Fruit fly (Drosophila melanogaster) whole organism, wandering third instar larva: ENCODE results near the gene VhaAC39-1.

Source experiments
- Abd-B ChIP-seq: fragments of >200 bp; optimal IDR thresholded peaks from 2 replicates; lab custom pipeline; 2017; ENCODE audit warnings: missing biosample characterization, missing genetic modification characterization
- CG32264 ChIP-seq: fragments of 200-800 bp; sonication (Bioruptor generic); optimal IDR thresholded peaks from 2 replicates; lab custom pipeline; 2016; ENCODE audit warnings: missing biosample characterization, missing genetic modification characterization
- CG9705 ChIP-seq: fragments of 200-800 bp; sonication (Bioruptor generic); optimal IDR thresholded peaks from 2 replicates; lab custom pipeline; 2018; ENCODE audit warnings: missing biosample characterization, mild to moderate bottlenecking, missing genetic modification characterization
- CrebA ChIP-seq: fragments of 200-800 bp; sonication (Bioruptor generic); optimal IDR thresholded peaks from 2 replicates; lab custom pipeline; 2016; ENCODE audit warnings: missing biosample characterization, mild to moderate bottlenecking, missing genetic modification characterization, borderline replicate concordance
- Dfd ChIP-seq: fragments of >200 bp; optimal IDR thresholded peaks from 2 replicates; lab custom pipeline; 2017; ENCODE audit warnings: missing biosample characterization, missing genetic modification characterization
- GATAd ChIP-seq: sonication (Bioruptor generic); optimal IDR thresholded peaks from 2 replicates; lab custom pipeline; 2016; ENCODE audit warnings: missing biosample characterization, missing genetic modification characterization
- HLH106 ChIP-seq: fragments of 200-800 bp; optimal IDR thresholded peaks from 3 replicates; lab custom pipeline; 2019; ENCODE audit warnings: missing biosample characterization, mild to moderate bottlenecking, missing genetic modification characterization, moderate library complexity
- Hnf4 ChIP-seq: fragments of 200-800 bp; sonication (Bioruptor generic); optimal IDR thresholded peaks from 2 replicates; lab custom pipeline; 2016; ENCODE audit warnings: missing biosample characterization, mild to moderate bottlenecking, missing genetic modification characterization
- Hr78 ChIP-seq: fragments of >200 bp; optimal IDR thresholded peaks from 2 replicates; lab custom pipeline; 2017; ENCODE audit warnings: missing biosample characterization, missing genetic modification characterization
- Hr83 ChIP-seq: fragments of 200-300 bp; sonication (Bioruptor generic); optimal IDR thresholded peaks from 2 replicates; lab custom pipeline; 2016; ENCODE audit warnings: missing biosample characterization, mild to moderate bottlenecking, missing genetic modification characterization, moderate library complexity; ENCODE audit not compliant: poor library complexity, severe bottlenecking
- Mio ChIP-seq: sonication (Bioruptor generic); optimal IDR thresholded peaks from 2 replicates; lab custom pipeline; 2016; ENCODE audit warnings: missing biosample characterization, missing genetic modification characterization
- N ChIP-seq: fragments of >200 bp; optimal IDR thresholded peaks from 2 replicates; lab custom pipeline; 2018; ENCODE audit warnings: missing biosample characterization, missing external identifiers, missing genetic modification characterization
- OdsH ChIP-seq: fragments of 200-800 bp; sonication (Bioruptor generic); optimal IDR thresholded peaks from 2 replicates; lab custom pipeline; 2016; ENCODE audit warnings: missing biosample characterization, mild to moderate bottlenecking, missing genetic modification characterization
- Rel ChIP-seq, 2 experiments: fragments of 200-800 bp; sonication (Bioruptor generic) in 1 of 2; optimal IDR thresholded peaks; 2 replicates in 1 of 2; 3 replicates in 1 of 2; lab custom pipeline; 2016 to 2019; ENCODE audit warnings: mild to moderate bottlenecking in 2 of 2, missing biosample characterization in 2 of 2, missing genetic modification characterization in 2 of 2, moderate library complexity in 1 of 2
- Sp1 ChIP-seq: fragments of 200-800 bp; sonication (Bioruptor generic); optimal IDR thresholded peaks from 3 replicates; lab custom pipeline; 2019; ENCODE audit warnings: missing biosample characterization, mild to moderate bottlenecking, missing genetic modification characterization, moderate library complexity
- Vsx2 ChIP-seq: fragments of 200-300, 225-300 bp; sonication (Bioruptor generic); optimal IDR thresholded peaks from 2 replicates; lab custom pipeline; 2018; ENCODE audit warnings: missing biosample characterization, missing genetic modification characterization; ENCODE audit not compliant: partially characterized antibody
- br ChIP-seq: fragments of 200-800 bp; sonication (Bioruptor generic); optimal IDR thresholded peaks from 2 replicates; lab custom pipeline; 2016; ENCODE audit warnings: missing biosample characterization, missing genetic modification characterization
- brk ChIP-seq: fragments of 200-800 bp; sonication (Bioruptor generic); optimal IDR thresholded peaks from 2 replicates; lab custom pipeline; 2016; ENCODE audit warnings: missing biosample characterization, mild to moderate bottlenecking, missing genetic modification characterization
- dmrt93B ChIP-seq: fragments of 200-800 bp; sonication (Bioruptor generic); optimal IDR thresholded peaks from 2 replicates; lab custom pipeline; 2018; ENCODE audit warnings: missing biosample characterization, mild to moderate bottlenecking, missing genetic modification characterization
- dsf ChIP-seq: sonication (Bioruptor generic); optimal IDR thresholded peaks from 2 replicates; lab custom pipeline; 2016; ENCODE audit warnings: missing biosample characterization, missing genetic modification characterization, borderline replicate concordance
- ey ChIP-seq: fragments of 200-800 bp; sonication (Bioruptor generic); optimal IDR thresholded peaks from 2 replicates; lab custom pipeline; 2016; ENCODE audit warnings: missing biosample characterization, missing genetic modification characterization
- foxo ChIP-seq, 2 experiments: fragments of 200-800 bp; sonication (Bioruptor generic); optimal IDR thresholded peaks; 2 replicates in 1 of 2; 3 replicates in 1 of 2; lab custom pipeline; 2016 to 2017; ENCODE audit warnings: missing biosample characterization in 2 of 2, missing genetic modification characterization in 2 of 2
- fru ChIP-seq: fragments of 200-800 bp; sonication (Bioruptor generic); optimal IDR thresholded peaks from 3 replicates; lab custom pipeline; 2016; ENCODE audit warnings: missing biosample characterization, mild to moderate bottlenecking, missing genetic modification characterization
- h ChIP-seq: fragments of 200-800 bp; sonication (Bioruptor generic); optimal IDR thresholded peaks from 3 replicates; lab custom pipeline; 2016; ENCODE audit warnings: missing biosample characterization, mild to moderate bottlenecking, missing genetic modification characterization
- lola ChIP-seq: fragments of >200 bp; optimal IDR thresholded peaks from 2 replicates; lab custom pipeline; 2017; ENCODE audit warnings: missing biosample characterization, missing genetic modification characterization
- pan ChIP-seq: fragments of >200 bp; optimal IDR thresholded peaks from 2 replicates; lab custom pipeline; 2017
- psq ChIP-seq: fragments of 200-800 bp; sonication (Bioruptor generic); optimal IDR thresholded peaks from 3 replicates; lab custom pipeline; 2017; ENCODE audit warnings: missing biosample characterization, mild to moderate bottlenecking, missing genetic modification characterization, moderate library complexity
- rgr ChIP-seq: fragments of 200-800 bp; sonication (Bioruptor generic); optimal IDR thresholded peaks from 3 replicates; lab custom pipeline; 2016; ENCODE audit warnings: missing biosample characterization, mild to moderate bottlenecking, missing genetic modification characterization
- usp ChIP-seq: fragments of >200 bp; optimal IDR thresholded peaks from 2 replicates; lab custom pipeline; 2017; ENCODE audit warnings: missing biosample characterization, missing genetic modification characterization

The VhaAC39-1 gene

DNA sequence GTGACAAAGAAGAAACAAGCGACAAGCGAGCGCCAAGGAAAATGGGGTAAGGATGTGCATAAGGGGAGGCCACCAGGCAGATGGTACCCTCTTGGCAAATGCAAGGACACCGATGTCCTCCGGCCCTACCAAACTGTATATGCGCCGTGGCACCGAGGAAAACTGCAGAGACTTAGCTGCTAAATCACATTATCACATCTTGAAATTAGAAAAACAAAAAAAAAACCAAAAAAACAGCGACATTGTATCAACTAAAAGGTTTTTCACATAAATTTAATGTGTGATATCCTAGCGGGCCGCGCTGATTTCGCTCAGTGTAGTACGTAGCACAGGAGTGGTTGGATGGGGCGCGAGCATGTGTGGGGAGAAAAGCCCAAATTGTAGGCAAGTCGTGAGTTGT, 48.0 kb downstream of the VhaAC39-1 start:
- TF ChIP-seq h (GFP tag; lab: Kevin White, UChicago): no peak
- TF ChIP-seq foxo (GFP tag; optimal IDR thresholded peaks at IDR 0.05; lab: Kevin White, UChicago): peak in 1 of 2 experiments; percentile 8
- TF ChIP-seq, all 38 proteins: peak for 1

DNA sequence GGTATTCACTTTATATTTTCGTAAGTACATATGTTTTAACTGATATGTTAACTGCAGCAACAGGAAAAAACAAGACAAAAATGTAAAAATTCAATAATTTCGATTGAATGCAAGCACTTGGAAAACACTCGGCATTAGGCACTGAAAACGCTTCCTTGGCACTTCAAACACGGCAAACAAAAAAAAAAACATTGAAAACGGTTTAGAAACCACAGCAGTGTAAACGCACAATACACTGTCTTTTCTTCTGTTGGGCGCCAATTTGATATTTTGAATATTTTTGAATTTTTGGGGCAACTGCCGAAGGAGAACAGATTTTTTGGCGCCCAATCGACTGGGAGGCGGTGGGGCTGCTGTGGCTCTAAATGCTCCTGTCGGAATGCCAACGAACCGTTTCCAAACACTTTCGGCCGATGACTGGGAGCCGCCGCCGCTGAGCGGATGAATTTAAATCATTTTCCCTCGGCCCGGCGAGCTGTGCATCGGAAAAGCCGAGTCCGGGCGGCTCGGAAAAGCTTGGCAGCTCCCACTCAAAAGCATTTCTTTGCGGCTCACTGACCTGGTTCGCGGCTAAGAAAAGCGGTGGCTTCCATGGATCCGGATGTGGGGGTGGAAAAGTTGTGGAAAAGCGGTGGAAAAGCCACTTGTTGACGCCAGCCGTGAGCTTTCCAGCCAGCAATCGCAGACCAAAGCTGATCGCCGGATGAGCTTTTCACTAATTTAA, 50.1 kb downstream of the VhaAC39-1 start, which contains the start of gene CG42541:
TSS of gene CG42541 (minus strand) at position 51 of the 724 bp plus-strand sequence.
- TF ChIP-seq usp (GFP tag; lab: Kevin White, UChicago): no peak
- TF ChIP-seq CrebA (GFP tag; lab: Kevin White, UChicago): no peak
- no peak for TF ChIP-seq Dfd
- TF ChIP-seq Rel (GFP tag; optimal IDR thresholded peaks at IDR 0.05; lab: Kevin White, UChicago): no peak
- no peak for TF ChIP-seq Rel (tag; optimal IDR thresholded peaks at IDR 0.05; lab: Kevin White, UChicago)
- TF ChIP-seq rgr (GFP tag; lab: Kevin White, UChicago): no peak
- no peak for TF ChIP-seq CG9705 (GFP tag; lab: Kevin White, UChicago)
- TF ChIP-seq dsf (GFP tag; lab: Kevin White, UChicago): no peak
- no peak for TF ChIP-seq Hnf4 (GFP tag; lab: Kevin White, UChicago)
- TF ChIP-seq GATAd (GFP tag; lab: Kevin White, UChicago): no peak
- TF ChIP-seq Hr83 (GFP tag; lab: Kevin White, UChicago): no peak
- TF ChIP-seq pan (lab: Kevin White, UChicago): no peak
- TF ChIP-seq psq: no peak
- TF ChIP-seq CG32264 (GFP tag; lab: Kevin White, UChicago): no peak
- TF ChIP-seq Hr78: no peak
- TF ChIP-seq Sp1 (GFP tag; lab: Kevin White, UChicago): no peak
- no peak for TF ChIP-seq dmrt93B (GFP tag; lab: Kevin White, UChicago)
- no peak for TF ChIP-seq Abd-B (GFP tag; lab: Kevin White, UChicago)
- no peak for TF ChIP-seq ey (GFP tag; lab: Kevin White, UChicago)
- TF ChIP-seq Mio (GFP tag; lab: Kevin White, UChicago): no peak
- no peak for TF ChIP-seq br (GFP tag; lab: Kevin White, UChicago)

DNA sequence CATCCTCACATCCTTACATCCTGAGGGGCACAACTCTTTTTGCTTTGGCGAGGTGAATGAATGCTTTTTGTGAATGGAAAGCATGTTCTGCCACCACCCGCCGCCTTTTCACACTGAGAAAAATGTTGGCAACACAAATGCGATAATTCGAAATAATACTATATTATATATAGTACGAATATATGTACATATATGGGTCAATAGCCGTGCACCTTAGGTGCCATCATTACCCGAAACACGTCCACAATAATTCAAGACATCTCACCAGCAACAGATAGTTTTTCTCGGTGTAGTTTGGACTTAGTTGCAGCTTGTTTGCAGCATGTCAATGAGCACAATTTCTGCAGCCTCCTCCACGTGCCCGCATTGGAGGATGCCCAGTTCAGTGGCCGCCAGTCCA, 51.1 kb downstream of the VhaAC39-1 start:
- TF ChIP-seq fru (GFP tag; lab: Kevin White, UChicago): peak; percentile 2
- TF ChIP-seq Vsx2 (GFP tag; lab: Kevin White, UChicago): no peak
- TF ChIP-seq brk (GFP tag; lab: Kevin White, UChicago): no peak
- TF ChIP-seq Dfd: no peak
- peak; percentile 5 for TF ChIP-seq Sp1 (GFP tag; lab: Kevin White, UChicago)
- TF ChIP-seq rgr (GFP tag; lab: Kevin White, UChicago): peak; percentile 16
- TF ChIP-seq h (GFP tag; lab: Kevin White, UChicago): peak; percentile 30
- TF ChIP-seq pan (lab: Kevin White, UChicago): no peak
- TF ChIP-seq foxo (GFP tag; optimal IDR thresholded peaks at IDR 0.05; lab: Kevin White, UChicago): peak in 1 of 2 experiments; percentile 49
- TF ChIP-seq HLH106 (tag; lab: Kevin White, UChicago): peak; percentile 34
- TF ChIP-seq N: no peak
- TF ChIP-seq OdsH (GFP tag; lab: Kevin White, UChicago): peak; percentile 4
- no peak for TF ChIP-seq lola (GFP tag; lab: Kevin White, UChicago)
- TF ChIP-seq psq: peak; percentile 4
